3 fruit fly cellular contexts compared by ENCODE assay signal in genomic region chr3L:13214603-13215453, dm6.
TF ChIP-seq lines count a peak whose summit lies in the region.

No protein-coding gene starts in this region.

- TF ChIP-seq CTCF in whole organism, embryonic (GFP tag; optimal IDR thresholded peaks at IDR 0.05; lab: Kevin White, UChicago), result no peak

TF ChIP-seq in whole organism, embryonic, 481 proteins besides CTCF, POLR2A, EP300 and RAD21 (continues in another document):
- TF ChIP-seq CG14014 (GFP tag; IDR thresholded peaks at IDR 0.05; lab: Robert Waterston, UW), result no peak
- peak; percentile 25 for TF ChIP-seq Blimp-1 (GFP tag; optimal IDR thresholded peaks at IDR 0.05; lab: Kevin White, UChicago)
- TF ChIP-seq CG18262 (tag; optimal IDR thresholded peaks at IDR 0.05; lab: Kevin White, UChicago), result peak; percentile 18
- peak; percentile 27 for TF ChIP-seq CG11504 (tag; optimal IDR thresholded peaks at IDR 0.05; lab: Kevin White, UChicago)
- TF ChIP-seq CG12299 (tag; optimal IDR thresholded peaks at IDR 0.05; lab: Kevin White, UChicago), result no peak
- no peak for TF ChIP-seq wek (GFP tag; optimal IDR thresholded peaks at IDR 0.05; lab: Kevin White, UChicago)
- peak; percentile 2 for TF ChIP-seq fd96Cb (tag; optimal IDR thresholded peaks at IDR 0.05; lab: Kevin White, UChicago)
- no peak for TF ChIP-seq cg (GFP tag; optimal IDR thresholded peaks at IDR 0.05; lab: Kevin White, UChicago)
- no peak for TF ChIP-seq bab2 (GFP tag; optimal IDR thresholded peaks at IDR 0.05; lab: Kevin White, UChicago)
- TF ChIP-seq CG2712 (tag; optimal IDR thresholded peaks at IDR 0.05; lab: Kevin White, UChicago), result peak; percentile 19
- no peak for TF ChIP-seq gsb-n (tag; optimal IDR thresholded peaks at IDR 0.05; lab: Kevin White, UChicago)
- no peak for TF ChIP-seq crp (GFP tag; optimal IDR thresholded peaks at IDR 0.05; lab: Kevin White, UChicago)
- TF ChIP-seq prd (optimal IDR thresholded peaks at IDR 0.05; lab: Kevin White, UChicago), result no peak
- peak; percentile 7; the same call in 1 of the 3 replicates for TF ChIP-seq prd (GFP tag; IDR thresholded peaks at IDR 0.05; lab: Robert Waterston, UW)
- TF ChIP-seq CG2202 (tag; optimal IDR thresholded peaks at IDR 0.05; lab: Kevin White, UChicago), result no peak
- peak; percentile 62 for TF ChIP-seq HLHmδ (GFP tag; optimal IDR thresholded peaks at IDR 0.05; lab: Kevin White, UChicago)
- TF ChIP-seq lola (GFP tag; optimal IDR thresholded peaks at IDR 0.05; lab: Kevin White, UChicago), result peak in 1 of 3 experiments; percentile 45
- TF ChIP-seq grau (tag; optimal IDR thresholded peaks at IDR 0.05; lab: Kevin White, UChicago), result peak; percentile 66
- no peak for TF ChIP-seq corto (GFP tag; optimal IDR thresholded peaks at IDR 0.05; lab: Kevin White, UChicago)
- TF ChIP-seq CG14710 (tag; optimal IDR thresholded peaks at IDR 0.05; lab: Kevin White, UChicago), result peak; percentile 31
- no peak for TF ChIP-seq CG7372 (GFP tag; IDR thresholded peaks at IDR 0.05; lab: Robert Waterston, UW)
- TF ChIP-seq CG3281 (GFP tag; optimal IDR thresholded peaks at IDR 0.05; lab: Kevin White, UChicago), result no peak
- 0 out of 3 replicates have a peak, but pooled peaks have one; percentile 34 for TF ChIP-seq CG17361 (GFP tag; IDR thresholded peaks at IDR 0.05; lab: Robert Waterston, UW)
- peak; percentile 45; the same call in 1 of the 2 replicates for TF ChIP-seq CG31441 (GFP tag; IDR thresholded peaks at IDR 0.05; lab: Robert Waterston, UW)
- peak; percentile 52 for TF ChIP-seq dmrt11E (tag; optimal IDR thresholded peaks at IDR 0.05; lab: Kevin White, UChicago)
- peak; percentile 44 for TF ChIP-seq Drgx (GFP tag; IDR thresholded peaks at IDR 0.05; lab: Robert Waterston, UW)
- peak; percentile 60 for TF ChIP-seq Med (GFP tag; lab: Kevin White, UChicago)
- TF ChIP-seq CG17359 (tag; optimal IDR thresholded peaks at IDR 0.05; lab: Kevin White, UChicago), result no peak
- peak; percentile 16; the same call in 1 of the 2 replicates for TF ChIP-seq crol (GFP tag; IDR thresholded peaks at IDR 0.05; lab: Robert Waterston, UW)
- TF ChIP-seq Dll (GFP tag; IDR thresholded peaks at IDR 0.05; lab: Robert Waterston, UW; ENCODE audit: partially characterized antibody), result no peak

TF ChIP-seq in whole organism, prepupa, 60 proteins besides CTCF, POLR2A, EP300 and RAD21 (continues in another document):
- peak; percentile 26 for TF ChIP-seq CG34406 (GFP tag; optimal IDR thresholded peaks at IDR 0.05; lab: Kevin White, UChicago)
- TF ChIP-seq fd59A (GFP tag; optimal IDR thresholded peaks at IDR 0.05; lab: Kevin White, UChicago), result peak; percentile 32
- peak; percentile 55 for TF ChIP-seq pdm3 (GFP tag; optimal IDR thresholded peaks at IDR 0.05; lab: Kevin White, UChicago)
- TF ChIP-seq salr (GFP tag; optimal IDR thresholded peaks at IDR 0.05; lab: Kevin White, UChicago), result peak in 1 of 2 experiments; percentile 76
- peak; percentile 47 for TF ChIP-seq Sox14 (GFP tag; optimal IDR thresholded peaks at IDR 0.05; lab: Kevin White, UChicago)
- TF ChIP-seq ss (GFP tag; optimal IDR thresholded peaks at IDR 0.05; lab: Kevin White, UChicago), result peak; percentile 6 to 30
- TF ChIP-seq OdsH (GFP tag; optimal IDR thresholded peaks at IDR 0.05; lab: Kevin White, UChicago), result peak; percentile 58
- peak; percentile 20 for TF ChIP-seq CG7368 (GFP tag; optimal IDR thresholded peaks at IDR 0.05; lab: Kevin White, UChicago)
- peak; percentile 25 for TF ChIP-seq Met (GFP tag; optimal IDR thresholded peaks at IDR 0.05; lab: Kevin White, UChicago)
- peak; percentile 44 for TF ChIP-seq acj6 (GFP tag; optimal IDR thresholded peaks at IDR 0.05; lab: Kevin White, UChicago)
- peak; percentile 38 for TF ChIP-seq Lpt (GFP tag; optimal IDR thresholded peaks at IDR 0.05; lab: Kevin White, UChicago)
- TF ChIP-seq Gug (GFP tag; IDR thresholded peaks at IDR 0.05; lab: Robert Waterston, UW), result peak; percentile 18; the same call in 1 of the 2 replicates
- peak; percentile 70 for TF ChIP-seq Hr4 (GFP tag; optimal IDR thresholded peaks at IDR 0.05; lab: Kevin White, UChicago)
- no peak for TF ChIP-seq Hr39 (GFP tag; optimal IDR thresholded peaks at IDR 0.05; lab: Kevin White, UChicago)
- peak; percentile 44 for TF ChIP-seq CG3032 (tag; optimal IDR thresholded peaks at IDR 0.05; lab: Kevin White, UChicago)
- peak; percentile 4 for TF ChIP-seq CG31627 (GFP tag; optimal IDR thresholded peaks at IDR 0.05; lab: Kevin White, UChicago)
- TF ChIP-seq CG11294 (GFP tag; IDR thresholded peaks at IDR 0.05; lab: Robert Waterston, UW), result 0 out of 2 replicates have a peak, but pooled peaks have one; percentile 41
- TF ChIP-seq Sox15 (GFP tag; optimal IDR thresholded peaks at IDR 0.05; lab: Kevin White, UChicago), result no peak
- no peak for TF ChIP-seq Sox102F (GFP tag; optimal IDR thresholded peaks at IDR 0.05; lab: Kevin White, UChicago)
- peak; percentile 14 for TF ChIP-seq CG11762 (GFP tag; optimal IDR thresholded peaks at IDR 0.05; lab: Kevin White, UChicago; ENCODE audit: insufficient read depth)
- TF ChIP-seq CG10631 (GFP tag; optimal IDR thresholded peaks at IDR 0.05; lab: Kevin White, UChicago), result peak; percentile 53
- peak; percentile 61 for TF ChIP-seq Ets96B (tag; optimal IDR thresholded peaks at IDR 0.05; lab: Kevin White, UChicago)
- TF ChIP-seq Eip78C (GFP tag; lab: Kevin White, UChicago), result peak; percentile 86
- no peak for TF ChIP-seq CG16779 (tag; optimal IDR thresholded peaks at IDR 0.05; lab: Kevin White, UChicago)
- peak; percentile 42 for TF ChIP-seq CG6276 (GFP tag; optimal IDR thresholded peaks at IDR 0.05; lab: Kevin White, UChicago)
- TF ChIP-seq dsx (GFP tag; optimal IDR thresholded peaks at IDR 0.05; lab: Kevin White, UChicago; ENCODE audit: poor library complexity, severe bottlenecking), result peak; percentile 6
- TF ChIP-seq Hr38 (GFP tag; optimal IDR thresholded peaks at IDR 0.05; lab: Kevin White, UChicago), result no peak
- peak; percentile 23; the same call in 1 of the 3 replicates for TF ChIP-seq CG6163 (GFP tag; IDR thresholded peaks at IDR 0.05; lab: Robert Waterston, UW)
- TF ChIP-seq cyc (GFP tag; optimal IDR thresholded peaks at IDR 0.05; lab: Kevin White, UChicago), result peak; percentile 1
- no peak for TF ChIP-seq dac (GFP tag; optimal IDR thresholded peaks at IDR 0.05; lab: Kevin White, UChicago)
- no peak for TF ChIP-seq fkh (GFP tag; optimal IDR thresholded peaks at IDR 0.05; lab: Kevin White, UChicago)

TF ChIP-seq in whole organism, pupa, 21 proteins besides CTCF, POLR2A, EP300 and RAD21:
- peak; percentile 71 for TF ChIP-seq CG17806 (tag; optimal IDR thresholded peaks at IDR 0.05; lab: Kevin White, UChicago)
- peak; percentile 55 for TF ChIP-seq CG15710 (tag; optimal IDR thresholded peaks at IDR 0.05; lab: Kevin White, UChicago)
- TF ChIP-seq CG9948 (tag; optimal IDR thresholded peaks at IDR 0.05; lab: Kevin White, UChicago), result peak; percentile 73
- peak; percentile 68 for TF ChIP-seq CG14655 (GFP tag; optimal IDR thresholded peaks at IDR 0.05; lab: Kevin White, UChicago)
- peak; percentile 36 for TF ChIP-seq CG34367 (tag; optimal IDR thresholded peaks at IDR 0.05; lab: Kevin White, UChicago)
- TF ChIP-seq CG8159 (tag; optimal IDR thresholded peaks at IDR 0.05; lab: Kevin White, UChicago), result peak; percentile 57
- peak; percentile 47 for TF ChIP-seq CG4496 (GFP tag; IDR thresholded peaks at IDR 0.05; lab: Robert Waterston, UW)
- TF ChIP-seq rn (GFP tag; IDR thresholded peaks at IDR 0.05; lab: Robert Waterston, UW), result 0 out of 2 replicates have a peak, but pooled peaks have one; percentile 5
- TF ChIP-seq EcR (GFP tag; optimal IDR thresholded peaks at IDR 0.05; lab: Kevin White, UChicago), result no peak
- peak; percentile 40; the same call in 1 of the 3 replicates for TF ChIP-seq fd96Ca (GFP tag; IDR thresholded peaks at IDR 0.05; lab: Robert Waterston, UW)
- no peak for TF ChIP-seq gl (tag; optimal IDR thresholded peaks at IDR 0.05; lab: Kevin White, UChicago)
- TF ChIP-seq Ets98B (GFP tag; IDR thresholded peaks at IDR 0.05; lab: Robert Waterston, UW), result no peak
- peak; percentile 45 for TF ChIP-seq Pif1A (GFP tag; optimal IDR thresholded peaks at IDR 0.05; lab: Kevin White, UChicago)
- TF ChIP-seq CG10348 (GFP tag; IDR thresholded peaks at IDR 0.05; lab: Robert Waterston, UW), result no peak
- no peak for TF ChIP-seq D1 (tag; optimal IDR thresholded peaks at IDR 0.05; lab: Kevin White, UChicago)
- peak; percentile 71 for TF ChIP-seq CG8301 (tag; optimal IDR thresholded peaks at IDR 0.05; lab: Kevin White, UChicago)
- no peak for TF ChIP-seq Pif1B (GFP tag; optimal IDR thresholded peaks at IDR 0.05; lab: Kevin White, UChicago)
- TF ChIP-seq CG32121 (GFP tag; IDR thresholded peaks at IDR 0.05; lab: Robert Waterston, UW), result 0 out of 2 replicates have a peak, but pooled peaks have one; percentile 35
- no peak for TF ChIP-seq Snoo (tag; optimal IDR thresholded peaks at IDR 0.05; lab: Kevin White, UChicago)

Comparison
In these comparisons a context has a peak if more than half of its experiments do, and no peak if none do; other contexts are left out.
1. Of the 7 proteins assayed by ChIP-seq in both whole organism, embryonic and whole organism, prepupa: peak only in whole organism, embryonic: Blimp-1 and Sox102F; only in whole organism, prepupa: Gug and Lpt; in both: none; in neither: 3.